Worm (Caenorhabditis elegans): ENCODE results near the gene eef-1G.
A peak's percentile ranks its signal among the peaks of the same experiment; 100 is the strongest.

eef-1G gene

DNA sequence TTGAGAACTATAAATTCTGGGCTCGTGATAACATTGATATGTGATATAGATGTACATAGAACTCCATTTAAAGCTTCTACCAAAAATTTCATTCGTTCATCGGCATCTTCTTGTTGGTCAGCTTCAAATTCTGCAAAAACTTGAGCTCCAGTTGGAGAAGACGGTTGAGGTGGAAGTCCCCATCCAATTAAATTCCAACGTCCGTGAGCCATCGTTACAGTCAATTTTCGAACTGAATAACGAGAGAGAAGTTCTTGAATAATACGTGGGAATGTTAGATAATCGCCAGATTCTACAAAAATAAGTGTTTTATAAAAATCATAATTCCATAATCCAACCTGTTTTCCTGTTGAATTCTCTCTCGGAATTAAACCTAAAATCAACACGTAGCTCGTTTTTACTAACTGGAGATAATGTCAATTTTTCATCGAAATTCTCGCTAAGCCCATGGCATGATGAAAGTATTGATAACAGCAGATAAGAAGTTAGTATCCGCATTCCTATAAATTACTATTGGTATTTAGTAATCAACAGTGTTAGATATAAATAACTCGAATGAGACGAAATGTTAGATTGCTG lies 7.1 kb upstream of the eef-1G start, which contains the start of gene pigt-1 (continued):
- no peak for TF ChIP-seq zag-1 (tag; optimal IDR thresholded peaks at IDR 0.05)
- no peak for TF ChIP-seq rnt-1 (tag; optimal IDR thresholded peaks at IDR 0.05)
- peak; percentile 20 for TF ChIP-seq tbx-2 (tag; optimal IDR thresholded peaks at IDR 0.05)
- no peak; the same call in 1 of the 2 replicates for TF ChIP-seq nhr-19 (GFP tag; conservative IDR thresholded peaks at IDR 0.05)
- no peak for TF ChIP-seq fkh-8 (tag; optimal IDR thresholded peaks at IDR 0.05)
- TF ChIP-seq efl-3 (GFP tag; optimal IDR thresholded peaks at IDR 0.05) = no peak
- no peak for TF ChIP-seq zip-4 (GFP tag; optimal IDR thresholded peaks at IDR 0.05)
- TF ChIP-seq lsy-2 (tag; optimal IDR thresholded peaks at IDR 0.05) = peak in 1 of 2 experiments; percentile 22
- peak; percentile 58 for TF ChIP-seq nhr-85 (tag)
- no peak for TF ChIP-seq nhr-11 (tag; optimal IDR thresholded peaks at IDR 0.05)
- TF ChIP-seq nhr-90 (tag; optimal IDR thresholded peaks at IDR 0.05; ENCODE audit: poor library complexity) = peak; percentile 50

DNA sequence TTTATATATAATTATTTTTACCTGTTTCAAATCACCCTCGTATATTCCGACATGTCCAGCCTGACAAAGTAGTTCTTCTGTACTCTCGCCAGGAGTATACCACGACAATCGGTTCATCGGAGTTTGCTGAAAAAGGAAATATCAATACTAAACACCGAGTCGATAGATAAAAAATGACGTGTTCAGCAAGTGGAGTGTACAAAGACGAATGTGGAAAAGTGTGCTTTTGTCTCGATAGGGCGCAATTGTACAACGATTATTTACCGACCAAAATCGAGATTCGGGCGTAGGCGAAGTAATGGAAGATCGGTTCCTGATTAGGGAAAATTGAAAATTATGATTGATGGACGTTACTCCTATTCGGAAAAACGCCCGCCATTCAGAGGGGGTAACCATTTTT lies 5.0 kb upstream of the eef-1G start, which contains the start of gene vps-36:
TSS of gene vps-36 (minus strand) at position 126 of the 400 bp plus-strand sequence.
- peak in 1 of 2 experiments; percentile 21 for TF ChIP-seq lin-35 (GFP tag; optimal IDR thresholded peaks at IDR 0.05)
- TF ChIP-seq nhr-71 (tag; optimal IDR thresholded peaks at IDR 0.05) = no peak
- peak; percentile 27 for TF ChIP-seq elt-2 (tag; optimal IDR thresholded peaks at IDR 0.05)
- TF ChIP-seq lin-14 (GFP tag; optimal IDR thresholded peaks at IDR 0.05) = peak; percentile 8
- TF ChIP-seq nhr-11 (tag; optimal IDR thresholded peaks at IDR 0.05) = no peak
- TF ChIP-seq egl-27 (tag; optimal IDR thresholded peaks at IDR 0.05) = no peak
- TF ChIP-seq dpl-1 (GFP tag; optimal IDR thresholded peaks at IDR 0.05) = no peak
- TF ChIP-seq blmp-1 (tag; optimal IDR thresholded peaks at IDR 0.05) = peak; percentile 40
- no peak for TF ChIP-seq sup-37 (GFP tag; optimal IDR thresholded peaks at IDR 0.05)
- TF ChIP-seq nhr-85 (tag) = peak; percentile 69
- no peak for TF ChIP-seq nhr-90 (tag; optimal IDR thresholded peaks at IDR 0.05; ENCODE audit: poor library complexity)

DNA sequence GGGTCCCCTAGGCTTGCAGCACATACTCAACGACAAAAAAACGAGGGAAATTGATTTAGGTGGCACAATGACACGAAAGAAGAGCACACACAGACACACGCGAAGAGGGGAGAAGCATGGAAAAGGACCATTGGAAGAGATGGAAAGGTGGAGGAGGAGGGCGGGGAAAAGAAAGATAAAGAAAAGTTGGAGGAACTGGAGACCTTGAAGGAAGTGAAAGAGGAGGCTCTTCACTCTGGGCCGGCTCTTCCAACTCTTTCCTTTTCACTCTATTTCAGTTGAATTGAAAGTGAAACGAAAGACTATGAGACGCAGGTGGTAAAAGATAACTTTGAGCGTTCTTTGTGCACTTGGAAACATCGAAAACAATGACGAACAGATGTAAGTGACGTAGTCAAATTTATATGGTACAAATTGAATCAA lies 4.1 kb upstream of the eef-1G start:
- TF ChIP-seq efl-1 (optimal IDR thresholded peaks at IDR 0.05) (peak; percentile 26 to 49), efl-1 (GFP tag; optimal IDR thresholded peaks at IDR 0.05 in 1 of 2) (peak; percentile 22 to 94), aha-1 (tag; optimal IDR thresholded peaks at IDR 0.05) (no peak), fkh-10 (GFP tag; optimal IDR thresholded peaks at IDR 0.05) (peak; percentile 63), snpc-4 (tag; optimal IDR thresholded peaks at IDR 0.05) (peak; percentile 6), elt-3 (tag; optimal IDR thresholded peaks at IDR 0.05) (no peak), unc-86 (tag; optimal IDR thresholded peaks at IDR 0.05) (peak; percentile 78), swsn-7 (tag; optimal IDR thresholded peaks at IDR 0.05) (peak; percentile 77), nhr-12 (tag; optimal IDR thresholded peaks at IDR 0.05) (no peak), nhr-47 (tag; optimal IDR thresholded peaks at IDR 0.05) (peak; percentile 73), vab-15 (tag; optimal IDR thresholded peaks at IDR 0.05) (no peak), pax-3 (tag; optimal IDR thresholded peaks at IDR 0.05) (no peak), isw-1 (GFP tag; IDR thresholded peaks at IDR 0.05) (peak; percentile 44), pqm-1 (tag; optimal IDR thresholded peaks at IDR 0.05) (no peak), nhr-77 (tag; optimal IDR thresholded peaks at IDR 0.05) (peak; percentile 48), lin-14 (GFP tag; optimal IDR thresholded peaks at IDR 0.05) (peak; percentile 96), lin-13 (GFP tag; optimal IDR thresholded peaks at IDR 0.05) (no peak), sup-37 (GFP tag; optimal IDR thresholded peaks at IDR 0.05) (peak; percentile 5), alr-1 (tag; optimal IDR thresholded peaks at IDR 0.05; ENCODE audit: borderline replicate concordance) (no peak), nhr-76 (tag; optimal IDR thresholded peaks at IDR 0.05) (no peak), irx-1 (tag; optimal IDR thresholded peaks at IDR 0.05) (peak; percentile 72), nhr-28 (tag; optimal IDR thresholded peaks at IDR 0.05) (no peak), zip-4 (GFP tag; optimal IDR thresholded peaks at IDR 0.05) (peak; percentile 18), xbp-1 (tag; optimal IDR thresholded peaks at IDR 0.05) (peak; percentile 77), ztf-11 (tag; optimal IDR thresholded peaks at IDR 0.05) (peak in 1 of 2 experiments; percentile 18), mab-9 (GFP tag; IDR thresholded peaks at IDR 0.05) (0 out of 2 replicates have a peak, but pooled peaks have one; percentile 37), nhr-71 (tag; optimal IDR thresholded peaks at IDR 0.05) (peak; percentile 92), ceh-8 (GFP tag; optimal IDR thresholded peaks at IDR 0.05) (peak; percentile 74), nhr-19 (GFP tag; conservative IDR thresholded peaks at IDR 0.05) (peak; percentile 99), lir-3 (tag; optimal IDR thresholded peaks at IDR 0.05; ENCODE audit: poor library complexity) (peak; percentile 59), tlp-1 (tag; optimal IDR thresholded peaks at IDR 0.05) (no peak), nhr-20 (tag; optimal IDR thresholded peaks at IDR 0.05) (peak; percentile 69), tbx-2 (tag; optimal IDR thresholded peaks at IDR 0.05) (peak; percentile 81), unc-30 (tag; optimal IDR thresholded peaks at IDR 0.05) (no peak)

Measured in whole organism, L1 larva.